Worm (Caenorhabditis elegans): Measurements from ENCODE around the gene ugt-56.

Gene ugt-56

DNA sequence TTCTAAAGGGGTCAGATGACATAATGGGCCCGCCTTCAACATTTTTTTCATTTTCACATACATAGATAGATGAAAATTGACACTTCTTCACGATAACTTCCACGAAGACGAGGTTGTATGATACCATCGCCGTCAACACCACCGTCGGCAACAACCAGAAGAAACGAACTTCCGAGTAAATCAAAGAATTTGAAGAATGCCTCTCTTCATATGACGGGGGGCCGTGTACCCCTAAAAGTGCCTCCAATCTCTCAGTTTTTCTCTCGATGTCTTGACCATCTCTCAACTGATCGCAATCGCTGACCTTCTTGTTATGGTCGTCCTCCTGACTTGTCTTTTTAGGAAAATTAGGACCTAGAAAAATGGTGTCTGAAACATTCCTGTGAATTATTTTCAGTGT is 36.7 kb downstream of the ugt-56 start:
- TF ChIP-seq ztf-11 (tag; optimal IDR thresholded peaks at IDR 0.05) = no peak
- TF ChIP-seq ceh-39 (tag; optimal IDR thresholded peaks at IDR 0.05) = no peak
- TF ChIP-seq lin-13 (tag; optimal IDR thresholded peaks at IDR 0.05) = no peak
- TF ChIP-seq M03D4.4 (tag; optimal IDR thresholded peaks at IDR 0.05) = no peak
- TF ChIP-seq unc-39 (tag; optimal IDR thresholded peaks at IDR 0.05) = no peak
- TF ChIP-seq unc-120 (tag; optimal IDR thresholded peaks at IDR 0.05; ENCODE audit: poor library complexity, severe bottlenecking) = no peak
- TF ChIP-seq sem-2 (GFP tag; optimal IDR thresholded peaks at IDR 0.05) = no peak
- TF ChIP-seq drap-1 (GFP tag; optimal IDR thresholded peaks at IDR 0.05) = no peak
- TF ChIP-seq bed-3 (GFP tag; optimal IDR thresholded peaks at IDR 0.05) = no peak
- no peak for TF ChIP-seq ceh-43 (GFP tag; optimal IDR thresholded peaks at IDR 0.05)
- TF ChIP-seq mep-1 (tag; optimal IDR thresholded peaks at IDR 0.05) = no peak
- TF ChIP-seq unc-62 (GFP tag; optimal IDR thresholded peaks at IDR 0.05) = no peak
- TF ChIP-seq nhr-28 (tag; optimal IDR thresholded peaks at IDR 0.05) = no peak
- no peak for TF ChIP-seq tbx-8 (GFP tag; optimal IDR thresholded peaks at IDR 0.05)
- TF ChIP-seq lsy-2 (tag; optimal IDR thresholded peaks at IDR 0.05) = no peak

DNA sequence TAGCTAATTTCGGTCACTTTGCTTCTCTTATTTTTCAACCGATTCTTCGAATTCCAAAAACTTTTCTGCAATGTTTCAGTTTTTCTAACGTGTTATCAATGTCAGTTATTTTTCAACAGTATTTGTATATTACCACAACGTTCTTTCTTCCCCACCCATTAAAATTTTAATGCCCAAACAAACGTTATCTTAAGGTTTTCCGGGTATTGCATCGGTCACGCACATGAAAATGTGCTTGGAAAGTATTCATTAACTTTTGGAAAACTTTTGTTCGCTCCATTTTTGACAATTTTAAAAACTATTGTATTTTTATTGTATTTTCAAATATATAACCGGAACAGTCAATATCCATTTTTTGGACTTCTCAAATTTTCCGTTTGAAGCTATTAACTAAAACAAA is 37.3 kb downstream of the ugt-56 start:
- TF ChIP-seq ceh-83 (GFP tag; optimal IDR thresholded peaks at IDR 0.05) (no peak), ceh-43 (GFP tag; optimal IDR thresholded peaks at IDR 0.05) (no peak), snpc-4 (tag; optimal IDR thresholded peaks at IDR 0.05) (no peak), lin-13 (tag; optimal IDR thresholded peaks at IDR 0.05) (no peak), sem-2 (GFP tag; optimal IDR thresholded peaks at IDR 0.05) (no peak), blmp-1 (tag; optimal IDR thresholded peaks at IDR 0.05) (no peak), elt-3 (tag; optimal IDR thresholded peaks at IDR 0.05) (no peak), ztf-11 (tag; optimal IDR thresholded peaks at IDR 0.05) (no peak), unc-39 (tag; optimal IDR thresholded peaks at IDR 0.05) (no peak), tbx-8 (GFP tag; optimal IDR thresholded peaks at IDR 0.05) (no peak)

DNA sequence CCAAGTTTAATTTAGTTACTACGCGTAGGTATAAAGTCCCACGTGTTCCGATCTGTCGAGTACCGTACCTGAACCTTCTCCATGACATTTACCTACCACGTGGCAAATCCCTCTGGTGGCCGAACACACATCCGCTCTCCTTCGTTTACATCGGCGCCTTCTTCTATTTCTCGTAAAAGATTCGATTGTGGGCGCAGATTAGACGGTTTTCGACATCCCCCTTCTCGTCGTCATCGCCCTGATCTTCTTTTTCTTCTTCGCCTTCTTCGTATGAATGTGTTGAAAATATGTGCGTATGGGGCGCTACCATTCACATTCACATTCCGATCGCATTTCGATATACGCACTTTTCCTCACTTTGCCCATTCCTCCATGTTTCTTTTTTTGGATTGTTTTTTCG is 38.0 kb downstream of the ugt-56 start:
- TF ChIP-seq mls-2 (tag; optimal IDR thresholded peaks at IDR 0.05) (no peak), elt-1 (tag; optimal IDR thresholded peaks at IDR 0.05; ENCODE audit: borderline replicate concordance, insufficient read depth) (peak; percentile 46)

DNA sequence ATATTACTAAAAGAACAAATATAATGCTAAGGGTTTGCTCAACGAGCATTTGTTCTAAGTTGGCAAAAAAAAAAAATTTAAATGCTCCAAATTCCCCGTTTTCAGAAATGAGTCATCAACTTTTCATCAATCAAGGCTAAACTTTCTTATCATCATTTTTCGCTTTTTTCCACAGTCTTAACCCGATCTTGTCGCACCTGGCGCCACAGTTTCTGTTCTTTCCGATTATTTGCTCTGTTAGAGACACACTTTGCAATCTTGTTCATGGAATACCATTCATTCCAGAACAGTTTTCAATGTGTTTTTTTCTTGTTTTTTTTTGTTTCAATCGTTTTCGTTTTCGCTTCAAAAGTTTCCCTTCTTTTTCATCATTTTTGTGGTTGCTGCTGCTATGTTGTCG is 39.4 kb downstream of the ugt-56 start:
- TF ChIP-seq ceh-83 (GFP tag; optimal IDR thresholded peaks at IDR 0.05) = no peak
- no peak for TF ChIP-seq unc-120 (tag; optimal IDR thresholded peaks at IDR 0.05; ENCODE audit: poor library complexity, severe bottlenecking)
- no peak for TF ChIP-seq unc-39 (tag; optimal IDR thresholded peaks at IDR 0.05)
- TF ChIP-seq lsy-2 (tag; optimal IDR thresholded peaks at IDR 0.05) = no peak
- TF ChIP-seq blmp-1 (tag; optimal IDR thresholded peaks at IDR 0.05) = no peak
- TF ChIP-seq cnd-1 (tag; optimal IDR thresholded peaks at IDR 0.05) = no peak
- TF ChIP-seq sptf-1 (tag; optimal IDR thresholded peaks at IDR 0.05) = no peak
- TF ChIP-seq lin-13 (tag; optimal IDR thresholded peaks at IDR 0.05) = no peak
- no peak for TF ChIP-seq tbx-8 (GFP tag; optimal IDR thresholded peaks at IDR 0.05)

ce11 chrV:12299244-12299766 is 40.5 kb downstream of the ugt-56 start:
- TF ChIP-seq ham-2 (GFP tag; optimal IDR thresholded peaks at IDR 0.05) = no peak
- TF ChIP-seq sem-2 (GFP tag; optimal IDR thresholded peaks at IDR 0.05) = no peak
- TF ChIP-seq unc-62 (GFP tag; optimal IDR thresholded peaks at IDR 0.05) = no peak
- TF ChIP-seq mep-1 (tag; optimal IDR thresholded peaks at IDR 0.05) = no peak
- no peak for TF ChIP-seq nhr-12 (tag; optimal IDR thresholded peaks at IDR 0.05)
- no peak for TF ChIP-seq nhr-76 (tag; optimal IDR thresholded peaks at IDR 0.05)
- no peak for TF ChIP-seq ces-1 (GFP tag; optimal IDR thresholded peaks at IDR 0.05)
- no peak for TF ChIP-seq ceh-39 (tag; optimal IDR thresholded peaks at IDR 0.05)
- TF ChIP-seq ceh-43 (GFP tag; optimal IDR thresholded peaks at IDR 0.05) = no peak
- TF ChIP-seq pha-4 (tag; optimal IDR thresholded peaks at IDR 0.05) = no peak
- no peak for TF ChIP-seq zip-8 (tag; optimal IDR thresholded peaks at IDR 0.05)
- no peak for TF ChIP-seq ztf-11 (tag; optimal IDR thresholded peaks at IDR 0.05)
- no peak for TF ChIP-seq elt-1 (tag; optimal IDR thresholded peaks at IDR 0.05; ENCODE audit: borderline replicate concordance, insufficient read depth)
- no peak for TF ChIP-seq unc-120 (tag; optimal IDR thresholded peaks at IDR 0.05; ENCODE audit: poor library complexity, severe bottlenecking)

DNA sequence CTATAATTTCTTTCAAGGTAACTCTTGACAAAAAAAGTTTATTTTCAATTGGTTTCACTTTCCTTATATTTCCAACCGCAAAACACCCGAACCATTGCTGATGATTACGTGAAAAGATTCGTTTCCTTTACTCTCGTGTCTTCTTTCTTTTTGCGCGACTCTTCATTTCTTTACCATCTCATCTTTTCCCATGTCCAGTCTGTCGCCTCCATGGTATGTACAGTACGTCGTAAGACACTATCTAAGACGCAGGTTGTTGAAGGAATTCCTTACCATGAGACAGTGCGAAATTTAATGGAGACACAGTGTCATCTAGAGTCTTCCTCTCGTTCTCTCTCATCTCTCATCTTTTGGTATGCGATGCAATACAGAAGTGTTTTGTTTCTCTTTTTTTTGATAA is 41.4 kb downstream of the ugt-56 start:
- TF ChIP-seq nhr-76 (tag; optimal IDR thresholded peaks at IDR 0.05) = no peak
- peak; percentile 26 for TF ChIP-seq ceh-39 (tag; optimal IDR thresholded peaks at IDR 0.05)
- no peak for TF ChIP-seq lin-32 (GFP tag; optimal IDR thresholded peaks at IDR 0.05)
- TF ChIP-seq tbx-8 (GFP tag; optimal IDR thresholded peaks at IDR 0.05) = no peak
- peak; percentile 16 for TF ChIP-seq lsy-2 (tag; optimal IDR thresholded peaks at IDR 0.05)
- TF ChIP-seq snpc-4 (tag; optimal IDR thresholded peaks at IDR 0.05) = no peak
- peak; percentile 50 for TF ChIP-seq elt-3 (tag; optimal IDR thresholded peaks at IDR 0.05)
- no peak for TF ChIP-seq cnd-1 (tag; optimal IDR thresholded peaks at IDR 0.05)
- peak; percentile 9 for TF ChIP-seq blmp-1 (tag; optimal IDR thresholded peaks at IDR 0.05)
- TF ChIP-seq unc-39 (tag; optimal IDR thresholded peaks at IDR 0.05) = no peak
- no peak for TF ChIP-seq nhr-12 (tag; optimal IDR thresholded peaks at IDR 0.05)
- TF ChIP-seq ceh-43 (GFP tag; optimal IDR thresholded peaks at IDR 0.05) = no peak
- no peak for TF ChIP-seq drap-1 (GFP tag; optimal IDR thresholded peaks at IDR 0.05)
- TF ChIP-seq nhr-237 (tag; optimal IDR thresholded peaks at IDR 0.05) = peak; percentile 25
- no peak for TF ChIP-seq hlh-1 (tag; optimal IDR thresholded peaks at IDR 0.05)
- TF ChIP-seq ceh-83 (GFP tag; optimal IDR thresholded peaks at IDR 0.05) = no peak
- no peak for TF ChIP-seq unc-120 (tag; optimal IDR thresholded peaks at IDR 0.05; ENCODE audit: poor library complexity, severe bottlenecking)
- no peak for TF ChIP-seq mab-5 (tag; optimal IDR thresholded peaks at IDR 0.05)
- TF ChIP-seq bed-3 (GFP tag; optimal IDR thresholded peaks at IDR 0.05) = no peak
- peak; percentile 72 for TF ChIP-seq pha-4 (tag; optimal IDR thresholded peaks at IDR 0.05)
- no peak for TF ChIP-seq zip-8 (tag; optimal IDR thresholded peaks at IDR 0.05)
- no peak for TF ChIP-seq M03D4.4 (tag; optimal IDR thresholded peaks at IDR 0.05)
- TF ChIP-seq ztf-11 (tag; optimal IDR thresholded peaks at IDR 0.05) = no peak
- TF ChIP-seq ham-2 (GFP tag; optimal IDR thresholded peaks at IDR 0.05) = no peak
- TF ChIP-seq nhr-2 (tag; optimal IDR thresholded peaks at IDR 0.05) = no peak
- TF ChIP-seq lin-13 (tag; optimal IDR thresholded peaks at IDR 0.05) = no peak
- TF ChIP-seq sem-2 (GFP tag; optimal IDR thresholded peaks at IDR 0.05) = no peak
- no peak for TF ChIP-seq flh-1 (GFP tag; optimal IDR thresholded peaks at IDR 0.05)
- no peak for TF ChIP-seq unc-62 (GFP tag; optimal IDR thresholded peaks at IDR 0.05)

All from whole organism, mixed stage, embryonic.